Fruit fly (Drosophila melanogaster) whole organism, adult: ENCODE data around the gene CG14683.

Experiments used
- CG14711 ChIP-seq: fragments of 200-800 bp; sonication (Bioruptor generic); optimal IDR thresholded peaks from 2 replicates; lab custom pipeline; 2018; ENCODE audit warnings: missing biosample characterization, mild to moderate bottlenecking, missing genetic modification characterization, moderate library complexity
- CG33017 ChIP-seq: fragments of 200-800 bp; sonication (Bioruptor generic); optimal IDR thresholded peaks from 2 replicates; lab custom pipeline; 2018; ENCODE audit warnings: missing biosample characterization, mild to moderate bottlenecking, missing genetic modification characterization, moderate library complexity
- toe ChIP-seq: fragments of 200-800 bp; sonication (Bioruptor generic); optimal IDR thresholded peaks from 2 replicates; lab custom pipeline; 2016; ENCODE audit warnings: missing biosample characterization, missing genetic modification characterization

dm6 chr3R:10711148-10711547 is 14.7 kb downstream of the CG14683 start, which contains the start of gene CG14689:
- TF ChIP-seq CG33017 (tag; lab: Kevin White, UChicago) (no peak), toe (no peak), CG14711 (tag; lab: Kevin White, UChicago) (no peak)
